Fruit fly (Drosophila melanogaster) whole organism, embryonic: Measurements from ENCODE around the gene Psn.
A peak's percentile ranks its signal among the peaks of the same experiment; 100 is the strongest.

ENCODE experiments used
- Ada2b ChIP-seq: fragments of 200-800 bp; sonication (Bioruptor generic); IDR thresholded peaks from 2 replicates; pipeline ENCODE4 v1.3.6; 2022; ENCODE audit warnings: missing biosample characterization, missing genetic modification characterization
- Adf1 ChIP-seq: fragments of 200-800 bp; sonication (Bioruptor generic); IDR thresholded peaks from 2 replicates; pipeline ENCODE4 v1.3.6; 2022; ENCODE audit warnings: missing biosample characterization, missing genetic modification characterization
- BEAF-32 ChIP-seq: fragments of 200-800 bp; sonication (Bioruptor generic); optimal IDR thresholded peaks from 3 replicates; lab custom pipeline; 2017; ENCODE audit warnings: missing biosample characterization, missing genetic modification characterization, mild to moderate bottlenecking, moderate library complexity, missing genetic modification reagents
- CG12155 ChIP-seq: fragments of 200-800 bp; sonication (Bioruptor generic); optimal IDR thresholded peaks from 3 replicates; lab custom pipeline; 2016; ENCODE audit warnings: missing biosample characterization, missing genetic modification characterization
- CG12659 ChIP-seq: fragments of 200-800 bp; sonication (Bioruptor generic); optimal IDR thresholded peaks from 3 replicates; lab custom pipeline; 2017; ENCODE audit warnings: mild to moderate bottlenecking, missing biosample characterization, missing genetic modification reagents, missing genetic modification characterization
- CG13287 ChIP-seq: fragments of 200-800 bp; sonication (Bioruptor generic); IDR thresholded peaks from 2 replicates; pipeline ENCODE4 v1.3.6; 2022; ENCODE audit warnings: missing biosample characterization, missing genetic modification characterization; ENCODE audit not compliant: partially characterized antibody
- CG14710 ChIP-seq: fragments of 200-800 bp; sonication (Bioruptor generic); optimal IDR thresholded peaks from 3 replicates; lab custom pipeline; 2019; ENCODE audit warnings: missing biosample characterization, mild to moderate bottlenecking, missing genetic modification characterization, moderate library complexity
- CG17186 ChIP-seq: fragments of 200-800 bp; sonication (Bioruptor generic); optimal IDR thresholded peaks from 3 replicates; lab custom pipeline; 2017; ENCODE audit warnings: missing biosample characterization, missing genetic modification reagents, missing genetic modification characterization
- CG17802 ChIP-seq: fragments of 200-800 bp; sonication (Bioruptor generic); optimal IDR thresholded peaks from 2 replicates; lab custom pipeline; 2018; ENCODE audit warnings: missing biosample characterization, mild to moderate bottlenecking, missing genetic modification characterization, moderate library complexity
- CG2116 ChIP-seq: fragments of 200-800 bp; sonication (Bioruptor generic); optimal IDR thresholded peaks from 3 replicates; lab custom pipeline; 2018; ENCODE audit warnings: missing biosample characterization, mild to moderate bottlenecking, missing genetic modification characterization
- CG2712 ChIP-seq: fragments of 200-800 bp; optimal IDR thresholded peaks from 3 replicates; lab custom pipeline; 2019; ENCODE audit warnings: missing biosample characterization, mild to moderate bottlenecking, missing genetic modification characterization, moderate library complexity
- CG30020 ChIP-seq: fragments of 200-800 bp; optimal IDR thresholded peaks from 2 replicates; lab custom pipeline; 2019; ENCODE audit warnings: missing biosample characterization, mild to moderate bottlenecking, missing genetic modification characterization, moderate library complexity
- CG31441 ChIP-seq: fragments of 200-800 bp; sonication (Bioruptor generic); IDR thresholded peaks from 2 replicates; pipeline ENCODE4 v1.3.6; 2022; ENCODE audit warnings: missing biosample characterization, missing genetic modification characterization
- CG3407 ChIP-seq: fragments of 200-800 bp; sonication (Bioruptor generic); optimal IDR thresholded peaks from 2 replicates; lab custom pipeline; 2018; ENCODE audit warnings: missing biosample characterization, mild to moderate bottlenecking, missing genetic modification characterization
- CG34224 ChIP-seq: fragments of 200-800 bp; sonication (Bioruptor generic); IDR thresholded peaks from 3 replicates; pipeline ENCODE4 v1.3.6; 2022; ENCODE audit warnings: missing biosample characterization, missing genetic modification characterization; ENCODE audit not compliant: partially characterized antibody
- CG34422 ChIP-seq: fragments of 200-800 bp; sonication (Bioruptor generic); IDR thresholded peaks from 3 replicates; pipeline ENCODE4 v1.3.6; 2022; ENCODE audit warnings: missing biosample characterization, missing genetic modification characterization
- CG3838 ChIP-seq: fragments of 200-800 bp; sonication (Bioruptor generic); optimal IDR thresholded peaks from 3 replicates; lab custom pipeline; 2016; ENCODE audit warnings: missing biosample characterization, missing genetic modification characterization
- CG4617 ChIP-seq: fragments of 200-800 bp; sonication (Bioruptor generic); optimal IDR thresholded peaks from 3 replicates; lab custom pipeline; 2016; ENCODE audit warnings: missing biosample characterization, missing genetic modification characterization, borderline replicate concordance
- CG8924 ChIP-seq: fragments of 200-800 bp; optimal IDR thresholded peaks from 3 replicates; lab custom pipeline; 2019; ENCODE audit warnings: missing biosample characterization, mild to moderate bottlenecking, missing genetic modification characterization, moderate library complexity
- CG9797 ChIP-seq: fragments of 200-800 bp; sonication (Bioruptor generic); optimal IDR thresholded peaks from 3 replicates; lab custom pipeline; 2018; ENCODE audit warnings: missing biosample characterization, mild to moderate bottlenecking, missing genetic modification characterization
- CTCF ChIP-seq: fragments of 200-800 bp; sonication (Bioruptor generic); optimal IDR thresholded peaks from 2 replicates; lab custom pipeline; 2017; ENCODE audit warnings: missing biosample characterization, mild to moderate bottlenecking, missing genetic modification characterization, moderate library complexity
- Dp ChIP-seq: fragments of 200-800 bp; sonication (Bioruptor generic); optimal IDR thresholded peaks from 2 replicates; lab custom pipeline; 2018; ENCODE audit warnings: missing biosample characterization, mild to moderate bottlenecking, missing genetic modification characterization, moderate library complexity
- E2f2 ChIP-seq: fragments of 200-800 bp; sonication (Bioruptor generic); IDR thresholded peaks from 2 replicates; pipeline ENCODE4 v1.3.6; 2022; ENCODE audit warnings: missing biosample characterization, missing genetic modification characterization
- Ets97D ChIP-seq: fragments of 200-800 bp; sonication (Bioruptor generic); optimal IDR thresholded peaks from 3 replicates; lab custom pipeline; 2016; ENCODE audit warnings: missing biosample characterization, missing genetic modification characterization
- Hey ChIP-seq: fragments of 200-800 bp; sonication (Bioruptor generic); optimal IDR thresholded peaks from 3 replicates; lab custom pipeline; 2018; ENCODE audit warnings: missing biosample characterization, mild to moderate bottlenecking, missing genetic modification characterization
- MBD-R2 ChIP-seq: fragments of 200-800 bp; sonication (Bioruptor generic); IDR thresholded peaks from 2 replicates; pipeline ENCODE4 v1.3.6; 2022; ENCODE audit warnings: missing biosample characterization, missing genetic modification characterization
- MESR4 ChIP-seq: fragments of 200-800 bp; sonication (Bioruptor generic); optimal IDR thresholded peaks from 2 replicates; lab custom pipeline; 2018; ENCODE audit warnings: missing biosample characterization, mild to moderate bottlenecking, missing genetic modification characterization, moderate library complexity
- MTF-1 ChIP-seq: fragments of 200-800 bp; sonication (Bioruptor generic); optimal IDR thresholded peaks from 2 replicates; lab custom pipeline; 2018; ENCODE audit warnings: missing biosample characterization, mild to moderate bottlenecking, missing genetic modification characterization, borderline replicate concordance
- Sin3A ChIP-seq: fragments of >200 bp; optimal IDR thresholded peaks from 2 replicates; lab custom pipeline; 2018
- Six4 ChIP-seq: fragments of 200-800 bp; sonication (Bioruptor generic); optimal IDR thresholded peaks from 2 replicates; lab custom pipeline; 2016; ENCODE audit warnings: missing biosample characterization, missing genetic modification characterization
- Sry-δ ChIP-seq: fragments of 200-800 bp; sonication (Bioruptor generic); optimal IDR thresholded peaks from 2 replicates; lab custom pipeline; 2016; ENCODE audit warnings: missing biosample characterization, missing genetic modification characterization
- YL-1 ChIP-seq: fragments of 200-800 bp; sonication (Bioruptor generic); optimal IDR thresholded peaks from 3 replicates; lab custom pipeline; 2017; ENCODE audit warnings: missing biosample characterization, mild to moderate bottlenecking, missing genetic modification characterization
- cg ChIP-seq: fragments of 200-800 bp; sonication (Bioruptor generic); optimal IDR thresholded peaks from 3 replicates; lab custom pipeline; 2019; ENCODE audit warnings: missing biosample characterization, mild to moderate bottlenecking, missing genetic modification characterization, moderate library complexity
- chinmo ChIP-seq: fragments of 200-800 bp; sonication (Bioruptor generic); IDR thresholded peaks from 4 replicates; pipeline ENCODE4 v1.3.6; 2022; ENCODE audit warnings: missing biosample characterization, missing genetic modification characterization; ENCODE audit not compliant: partially characterized antibody
- crp ChIP-seq, 2 experiments: fragments of 200-800 bp; sonication (Bioruptor generic); optimal IDR thresholded peaks; 2 replicates in 1 of 2; 3 replicates in 1 of 2; lab custom pipeline; 2017; ENCODE audit warnings: missing biosample characterization in 2 of 2, missing genetic modification characterization in 2 of 2, mild to moderate bottlenecking in 1 of 2, moderate library complexity in 1 of 2
- ewg ChIP-seq: fragments of 200-800 bp; sonication (Bioruptor generic); optimal IDR thresholded peaks from 3 replicates; lab custom pipeline; 2017; ENCODE audit warnings: mild to moderate bottlenecking, missing biosample characterization, missing genetic modification reagents, missing genetic modification characterization
- fd96Cb ChIP-seq: fragments of 200-800 bp; sonication (Bioruptor generic); optimal IDR thresholded peaks from 2 replicates; lab custom pipeline; 2018; ENCODE audit warnings: missing biosample characterization, mild to moderate bottlenecking, missing genetic modification characterization, moderate library complexity
- gfzf ChIP-seq: fragments of 200-800 bp; sonication (Bioruptor generic); optimal IDR thresholded peaks from 2 replicates; lab custom pipeline; 2016; ENCODE audit warnings: missing biosample characterization, mild to moderate bottlenecking, missing genetic modification characterization, moderate library complexity
- p53 ChIP-seq: fragments of 200-800 bp; sonication (Bioruptor generic); optimal IDR thresholded peaks from 2 replicates; lab custom pipeline; 2016; ENCODE audit warnings: missing biosample characterization, missing genetic modification characterization
- psq ChIP-seq: fragments of 200-800 bp; sonication (Bioruptor generic); optimal IDR thresholded peaks from 2 replicates; lab custom pipeline; 2017; ENCODE audit warnings: missing biosample characterization, missing genetic modification characterization
- pzg ChIP-seq: fragments of 200-800 bp; sonication (Bioruptor generic); optimal IDR thresholded peaks from 3 replicates; lab custom pipeline; 2018; ENCODE audit warnings: missing biosample characterization, mild to moderate bottlenecking, missing genetic modification characterization, moderate library complexity
- sim ChIP-seq: fragments of 200-800 bp; sonication (Bioruptor generic); IDR thresholded peaks from 2 replicates; pipeline ENCODE4 v1.3.6; 2022; ENCODE audit warnings: missing biosample characterization, missing genetic modification characterization
- stc ChIP-seq: fragments of 200-800 bp; sonication (Bioruptor generic); IDR thresholded peaks from 2 replicates; pipeline ENCODE4 v1.3.6; 2022; ENCODE audit warnings: missing biosample characterization, missing genetic modification characterization
- stwl ChIP-seq: fragments of 200-800 bp; sonication (Bioruptor generic); optimal IDR thresholded peaks from 3 replicates; lab custom pipeline; 2018; ENCODE audit warnings: missing biosample characterization, mild to moderate bottlenecking, missing genetic modification characterization, moderate library complexity
- sug ChIP-seq: fragments of 200-800 bp; optimal IDR thresholded peaks from 2 replicates; lab custom pipeline; 2019; ENCODE audit warnings: missing biosample characterization, mild to moderate bottlenecking, missing genetic modification characterization, moderate library complexity
- tgo ChIP-seq: fragments of 200-800 bp; sonication (Bioruptor generic); IDR thresholded peaks from 3 replicates; pipeline ENCODE4 v1.3.6; 2022; ENCODE audit warnings: missing biosample characterization, missing genetic modification characterization
- tll ChIP-seq, 2 experiments: fragments of 200-800 bp in 1 of 2; fragments of >200 bp in 1 of 2; sonication (Bioruptor generic) in 1 of 2; optimal IDR thresholded peaks; 2 replicates each; lab custom pipeline; 2017 to 2019; ENCODE audit warnings: missing biosample characterization in 2 of 2, missing genetic modification characterization in 2 of 2, mild to moderate bottlenecking in 1 of 2, moderate library complexity in 1 of 2
- tup ChIP-seq: fragments of 200-800 bp; sonication (Bioruptor generic); optimal IDR thresholded peaks from 2 replicates; lab custom pipeline; 2016; ENCODE audit warnings: missing biosample characterization, mild to moderate bottlenecking, missing genetic modification characterization, moderate library complexity

The Psn gene

dm6 chr3L:20436069-20436468 is 3.8 kb downstream of the Psn start, which contains the start of the genes mRpL15 and CtIP (continued):
- TF ChIP-seq stwl (tag; lab: Kevin White, UChicago) (peak; percentile 68), ewg (GFP tag; lab: Kevin White, UChicago) (peak; percentile 67), psq (GFP tag; lab: Kevin White, UChicago) (no peak), BEAF-32 (peak; percentile 43), pzg (peak; percentile 79), Sry-δ (peak; percentile 39), cg (GFP tag; lab: Kevin White, UChicago) (no peak), tup (GFP tag; lab: Kevin White, UChicago) (no peak), E2f2 (GFP tag; lab: Robert Waterston, UW) (peak; percentile 68), CG30020 (tag; lab: Kevin White, UChicago) (peak; percentile 13), Ets97D (GFP tag; lab: Kevin White, UChicago) (peak; percentile 38), Adf1 (GFP tag; lab: Robert Waterston, UW) (0 out of 2 replicates have a peak, but pooled peaks have one; percentile 31), CG2116 (peak; percentile 5), Hey (tag; lab: Kevin White, UChicago) (no peak), Dp (GFP tag; lab: Kevin White, UChicago) (peak; percentile 62), CG34224 (GFP tag; lab: Robert Waterston, UW) (peak; percentile 26; the same call in 1 of the 3 replicates), CG3838 (no peak), Sin3A (lab: Kevin White, UChicago) (peak; percentile 22), gfzf (GFP tag; lab: Kevin White, UChicago) (peak; percentile 88), fd96Cb (no peak), p53 (no peak), CG34422 (peak; percentile 68; the same call in 1 of the 3 replicates), CG12659 (peak; percentile 47), CG9797 (GFP tag; lab: Kevin White, UChicago) (peak; percentile 83), CG17186 (GFP tag; lab: Kevin White, UChicago) (peak; percentile 49), MESR4 (GFP tag; lab: Kevin White, UChicago) (peak; percentile 39), CG12155 (no peak), CTCF (GFP tag; lab: Kevin White, UChicago) (no peak), Six4 (no peak), CG2712 (tag; lab: Kevin White, UChicago) (peak; percentile 11), sug (tag; lab: Kevin White, UChicago) (peak; percentile 1), CG13287 (peak; percentile 51; the same call in 1 of the 2 replicates), CG14710 (peak; percentile 11), MBD-R2 (GFP tag; lab: Robert Waterston, UW) (peak; percentile 86), YL-1 (GFP tag; lab: Kevin White, UChicago) (peak; percentile 75), CG4617 (GFP tag; lab: Kevin White, UChicago) (peak; percentile 87), CG8924 (tag; lab: Kevin White, UChicago) (peak; percentile 3), crp (GFP tag; optimal IDR thresholded peaks at IDR 0.05; lab: Kevin White, UChicago) (peak in 1 of 2 experiments; percentile 65), MTF-1 (no peak)
- TF ChIP-seq, all 482 proteins: peak for 39

DNA sequence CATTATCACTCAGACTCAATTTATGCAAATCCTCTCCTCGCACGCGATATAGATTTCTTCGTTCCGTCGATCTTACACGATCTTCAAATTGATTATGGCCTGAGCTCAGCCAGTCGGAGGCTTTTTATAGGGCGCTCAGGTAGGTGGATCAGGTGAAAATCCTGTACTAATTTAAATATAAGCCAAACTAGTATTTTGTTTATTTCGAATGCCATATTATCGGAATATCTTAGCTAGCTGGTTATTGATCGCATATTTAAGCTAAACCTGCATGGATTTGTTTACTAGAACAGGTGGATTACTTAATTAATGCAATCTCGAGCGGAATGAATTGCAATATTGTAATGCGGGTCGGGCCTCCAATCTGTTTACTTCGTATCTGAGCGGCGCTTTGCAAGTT is 7.5 kb downstream of the Psn start, which contains the start of gene Hpd:
TSS of gene Hpd (minus strand) at position 101 of the 400 bp plus-strand sequence.
- TF ChIP-seq chinmo (GFP tag; lab: Robert Waterston, UW) (0 out of 4 replicates have a peak, but pooled peaks have one; percentile 8), CG17802 (tag; lab: Kevin White, UChicago) (no peak), CG31441 (GFP tag; lab: Robert Waterston, UW) (no peak), tgo (no peak), Ada2b (no peak), stc (no peak), tll (GFP tag; optimal IDR thresholded peaks at IDR 0.05; lab: Kevin White, UChicago) (no peak), CG3407 (GFP tag; lab: Kevin White, UChicago) (no peak), sim (GFP tag; lab: Robert Waterston, UW) (no peak)
